Worm (Caenorhabditis elegans) whole organism, late embryonic: Measurements from ENCODE around the gene acr-3.

Source experiments
- C08G9.2 ChIP-seq: sonication (generic microtip); optimal IDR thresholded peaks from 2 replicates; lab custom pipeline; 2016; ENCODE audit warnings: mild to moderate bottlenecking, missing genetic modification characterization, moderate library complexity, missing compliant biosample characterization
- C38D4.7 ChIP-seq: fragments of 200-800 bp; sonication (Bioruptor generic); optimal IDR thresholded peaks from 2 replicates; lab custom pipeline; 2018; ENCODE audit warnings: mild to moderate bottlenecking, missing genetic modification characterization, moderate library complexity, missing compliant biosample characterization
- K09A11.1 ChIP-seq: sonication (generic microtip); optimal IDR thresholded peaks from 2 replicates; lab custom pipeline; 2017; ENCODE audit warnings: antibody characterized with exemption, mild to moderate bottlenecking, missing genetic modification characterization, missing compliant biosample characterization; ENCODE audit not compliant: insufficient read depth
- T23F11.4 ChIP-seq: fragments of 200-800 bp; sonication (Bioruptor generic); optimal IDR thresholded peaks from 2 replicates; lab custom pipeline; 2018; ENCODE audit warnings: mild to moderate bottlenecking, missing genetic modification characterization, missing compliant biosample characterization
- Y22D7AL.16 ChIP-seq: sonication (generic microtip); optimal IDR thresholded peaks from 2 replicates; lab custom pipeline; 2016; ENCODE audit warnings: missing genetic modification characterization, missing compliant biosample characterization
- ama-1 ChIP-seq: fragments of 150-350 bp; optimal IDR thresholded peaks from 2 replicates; lab custom pipeline; 2014
- ceh-14 ChIP-seq: sonication (generic microtip); optimal IDR thresholded peaks from 2 replicates; lab custom pipeline; 2016; ENCODE audit warnings: missing genotype, missing genetic modification characterization, missing compliant biosample characterization
- ceh-18 ChIP-seq: sonication (generic microtip); optimal IDR thresholded peaks from 2 replicates; lab custom pipeline; 2016; ENCODE audit warnings: missing genetic modification characterization, missing compliant biosample characterization
- ceh-19 ChIP-seq: fragments of 200-800 bp; sonication (Bioruptor generic); optimal IDR thresholded peaks from 2 replicates; lab custom pipeline; 2018; ENCODE audit warnings: mild to moderate bottlenecking, missing genetic modification characterization, missing compliant biosample characterization
- ceh-2 ChIP-seq: sonication (generic microtip); optimal IDR thresholded peaks from 2 replicates; lab custom pipeline; 2016; ENCODE audit warnings: missing genotype, missing genetic modification characterization, missing compliant biosample characterization
- ceh-22 ChIP-seq: sonication (generic microtip); optimal IDR thresholded peaks from 2 replicates; lab custom pipeline; 2017; ENCODE audit warnings: missing biosample characterization, missing genetic modification characterization
- ceh-24 ChIP-seq: sonication (generic microtip); optimal IDR thresholded peaks from 2 replicates; lab custom pipeline; 2016; ENCODE audit warnings: mild to moderate bottlenecking, missing genetic modification characterization, missing compliant biosample characterization
- ceh-30 ChIP-seq: fragments of 150-350 bp; optimal IDR thresholded peaks from 2 replicates; lab custom pipeline; 2014; ENCODE audit warnings: missing biosample characterization, missing genetic modification characterization
- ceh-31 ChIP-seq: sonication (generic microtip); optimal IDR thresholded peaks from 2 replicates; lab custom pipeline; 2016; ENCODE audit warnings: missing genetic modification characterization, missing compliant biosample characterization
- ceh-34 ChIP-seq: sonication (generic microtip); optimal IDR thresholded peaks from 2 replicates; lab custom pipeline; 2016; ENCODE audit warnings: mild to moderate bottlenecking, missing genetic modification characterization, missing compliant biosample characterization
- ceh-45 ChIP-seq: fragments of 200-800 bp; sonication (Bioruptor generic); IDR thresholded peaks from 2 replicates; pipeline ENCODE4 v1.3.6; 2022; ENCODE audit warnings: missing genetic modification reagents, missing genetic modification characterization, missing compliant biosample characterization
- ceh-48 ChIP-seq: sonication (generic microtip); optimal IDR thresholded peaks from 2 replicates; lab custom pipeline; 2016; ENCODE audit warnings: missing genetic modification characterization, inconsistent platforms, missing compliant biosample characterization
- ceh-6 ChIP-seq: fragments of 200-800 bp; sonication (Bioruptor generic); optimal IDR thresholded peaks from 2 replicates; lab custom pipeline; 2018; ENCODE audit warnings: mild to moderate bottlenecking, missing genetic modification characterization, missing compliant biosample characterization
- ceh-9 ChIP-seq: sonication (generic microtip); optimal IDR thresholded peaks from 2 replicates; lab custom pipeline; 2016; ENCODE audit warnings: mild to moderate bottlenecking, missing genetic modification characterization, inconsistent platforms, missing compliant biosample characterization
- che-1 ChIP-seq: sonication (generic microtip); optimal IDR thresholded peaks from 2 replicates; lab custom pipeline; 2016; ENCODE audit warnings: mild to moderate bottlenecking, missing genetic modification characterization, missing compliant biosample characterization
- dmd-4 ChIP-seq: sonication (generic microtip); optimal IDR thresholded peaks from 2 replicates; lab custom pipeline; 2016; ENCODE audit warnings: borderline replicate concordance, missing genetic modification characterization, missing compliant biosample characterization
- dve-1 ChIP-seq: sonication (generic microtip); optimal IDR thresholded peaks from 2 replicates; lab custom pipeline; 2017; ENCODE audit warnings: antibody characterized with exemption, mild to moderate bottlenecking, missing genetic modification characterization, missing compliant biosample characterization
- elt-2 ChIP-seq: sonication (generic microtip); optimal IDR thresholded peaks from 2 replicates; lab custom pipeline; 2016; ENCODE audit warnings: missing genetic modification reagents, missing genetic modification characterization, missing compliant biosample characterization
- ets-4 ChIP-seq: sonication (generic microtip); optimal IDR thresholded peaks from 2 replicates; lab custom pipeline; 2016; ENCODE audit warnings: missing genetic modification characterization, missing compliant biosample characterization
- eyg-1 ChIP-seq: sonication (generic microtip); optimal IDR thresholded peaks from 2 replicates; lab custom pipeline; 2016; ENCODE audit warnings: missing genotype, missing genetic modification characterization, missing compliant biosample characterization
- fkh-10 ChIP-seq: fragments of 150-350 bp; optimal IDR thresholded peaks from 2 replicates; lab custom pipeline; 2014; ENCODE audit warnings: missing biosample characterization, missing genetic modification reagents, missing genetic modification characterization
- fkh-6 ChIP-seq: sonication (generic microtip); optimal IDR thresholded peaks from 2 replicates; lab custom pipeline; 2016; ENCODE audit warnings: missing genetic modification characterization, missing compliant biosample characterization
- hlh-13 ChIP-seq: fragments of 200-800 bp; sonication (Bioruptor generic); optimal IDR thresholded peaks from 2 replicates; lab custom pipeline; 2018; ENCODE audit warnings: mild to moderate bottlenecking, missing genetic modification characterization, missing compliant biosample characterization
- hlh-15 ChIP-seq: sonication (generic microtip); optimal IDR thresholded peaks from 2 replicates; lab custom pipeline; 2016; ENCODE audit warnings: missing genetic modification characterization, missing compliant biosample characterization
- hlh-8 ChIP-seq: sonication (generic microtip); optimal IDR thresholded peaks from 2 replicates; lab custom pipeline; 2016; ENCODE audit warnings: missing genotype, missing genetic modification characterization, missing compliant biosample characterization
- lim-6 ChIP-seq: sonication (generic microtip); optimal IDR thresholded peaks from 2 replicates; lab custom pipeline; 2016; ENCODE audit warnings: missing genetic modification characterization, missing compliant biosample characterization
- lin-11 ChIP-seq: fragments of 200-800 bp; sonication (Bioruptor generic); optimal IDR thresholded peaks from 2 replicates; lab custom pipeline; 2018; ENCODE audit warnings: mild to moderate bottlenecking, missing genetic modification characterization, missing compliant biosample characterization
- madf-2 ChIP-seq: sonication (generic microtip); optimal IDR thresholded peaks from 2 replicates; lab custom pipeline; 2017; ENCODE audit warnings: missing genetic modification characterization, missing compliant biosample characterization
- mec-3 ChIP-seq: sonication (generic microtip); optimal IDR thresholded peaks from 2 replicates; lab custom pipeline; 2016; ENCODE audit warnings: borderline replicate concordance, missing genetic modification characterization, missing compliant biosample characterization
- nhr-232 ChIP-seq: sonication (generic microtip); optimal IDR thresholded peaks from 2 replicates; lab custom pipeline; 2016; ENCODE audit warnings: missing genetic modification characterization, missing compliant biosample characterization
- npax-4 ChIP-seq: sonication (generic microtip); optimal IDR thresholded peaks from 2 replicates; lab custom pipeline; 2016; ENCODE audit warnings: missing genetic modification characterization, missing compliant biosample characterization
- pat-9 ChIP-seq: fragments of 200-800 bp; sonication (Bioruptor generic); optimal IDR thresholded peaks from 2 replicates; lab custom pipeline; 2018; ENCODE audit warnings: mild to moderate bottlenecking, missing genetic modification characterization, moderate library complexity, missing compliant biosample characterization
- pax-1 ChIP-seq: fragments of 150-350 bp; optimal IDR thresholded peaks from 2 replicates; lab custom pipeline; 2014; ENCODE audit warnings: missing biosample characterization, missing genetic modification characterization
- pha-2 ChIP-seq: sonication (generic microtip); optimal IDR thresholded peaks from 2 replicates; lab custom pipeline; 2017; ENCODE audit warnings: mild to moderate bottlenecking, missing genetic modification characterization, missing compliant biosample characterization
- pha-4 ChIP-seq: fragments of 150-350 bp; optimal IDR thresholded peaks from 2 replicates; lab custom pipeline; 2018; ENCODE audit warnings: missing biosample characterization, missing genetic modification reagents, missing genetic modification characterization
- pros-1 ChIP-seq: fragments of 150-350 bp; optimal IDR thresholded peaks from 2 replicates; lab custom pipeline; 2014; ENCODE audit warnings: missing biosample characterization, missing genetic modification reagents, missing genetic modification characterization
- ref-2 ChIP-seq: sonication (generic microtip); optimal IDR thresholded peaks from 2 replicates; lab custom pipeline; 2016; ENCODE audit warnings: missing genetic modification characterization, missing compliant biosample characterization
- sdc-2 ChIP-seq: sonication (generic microtip); optimal IDR thresholded peaks from 2 replicates; lab custom pipeline; 2016; ENCODE audit warnings: missing genotype, missing genetic modification characterization, missing compliant biosample characterization
- sox-4 ChIP-seq: sonication (generic microtip); optimal IDR thresholded peaks from 2 replicates; lab custom pipeline; 2017; ENCODE audit warnings: mild to moderate bottlenecking, missing genetic modification characterization, inconsistent platforms, missing compliant biosample characterization
- syd-9 ChIP-seq: sonication (generic microtip); optimal IDR thresholded peaks from 2 replicates; lab custom pipeline; 2016; ENCODE audit warnings: mild to moderate bottlenecking, missing genetic modification characterization, moderate library complexity, missing compliant biosample characterization
- tbx-2 ChIP-seq: sonication (generic microtip); optimal IDR thresholded peaks from 2 replicates; lab custom pipeline; 2016; ENCODE audit warnings: missing genetic modification characterization, missing compliant biosample characterization
- tbx-7 ChIP-seq: sonication (generic microtip); optimal IDR thresholded peaks from 2 replicates; lab custom pipeline; 2016; ENCODE audit warnings: missing genotype, missing genetic modification characterization, missing compliant biosample characterization
- ttx-3 ChIP-seq: sonication (generic microtip); optimal IDR thresholded peaks from 2 replicates; lab custom pipeline; 2016; ENCODE audit warnings: missing genetic modification reagents, missing genetic modification characterization, missing compliant biosample characterization
- unc-3 ChIP-seq, 2 experiments: fragments of 200-800 bp in 1 of 2; sonication (Bioruptor generic) in 1 of 2; sonication (generic microtip) in 1 of 2; conservative IDR thresholded peaks in 1 of 2; optimal IDR thresholded peaks in 1 of 2; 2 replicates each; pipeline versions ENCODE4 v1.3.6 to Lab custom; 2016 to 2022; ENCODE audit warnings: missing compliant biosample characterization in 2 of 2, missing genetic modification characterization in 2 of 2, missing genetic modification reagents in 1 of 2
- unc-42 ChIP-seq: sonication (generic microtip); optimal IDR thresholded peaks from 2 replicates; lab custom pipeline; 2016; ENCODE audit warnings: missing genotype, missing genetic modification characterization, missing compliant biosample characterization
- unc-86 ChIP-seq: sonication (generic microtip); optimal IDR thresholded peaks from 2 replicates; lab custom pipeline; 2016; ENCODE audit warnings: missing genetic modification characterization, missing compliant biosample characterization
- ztf-16 ChIP-seq: sonication (generic microtip); optimal IDR thresholded peaks from 2 replicates; lab custom pipeline; 2017; ENCODE audit warnings: missing genetic modification characterization, missing compliant biosample characterization

The acr-3 gene

DNA sequence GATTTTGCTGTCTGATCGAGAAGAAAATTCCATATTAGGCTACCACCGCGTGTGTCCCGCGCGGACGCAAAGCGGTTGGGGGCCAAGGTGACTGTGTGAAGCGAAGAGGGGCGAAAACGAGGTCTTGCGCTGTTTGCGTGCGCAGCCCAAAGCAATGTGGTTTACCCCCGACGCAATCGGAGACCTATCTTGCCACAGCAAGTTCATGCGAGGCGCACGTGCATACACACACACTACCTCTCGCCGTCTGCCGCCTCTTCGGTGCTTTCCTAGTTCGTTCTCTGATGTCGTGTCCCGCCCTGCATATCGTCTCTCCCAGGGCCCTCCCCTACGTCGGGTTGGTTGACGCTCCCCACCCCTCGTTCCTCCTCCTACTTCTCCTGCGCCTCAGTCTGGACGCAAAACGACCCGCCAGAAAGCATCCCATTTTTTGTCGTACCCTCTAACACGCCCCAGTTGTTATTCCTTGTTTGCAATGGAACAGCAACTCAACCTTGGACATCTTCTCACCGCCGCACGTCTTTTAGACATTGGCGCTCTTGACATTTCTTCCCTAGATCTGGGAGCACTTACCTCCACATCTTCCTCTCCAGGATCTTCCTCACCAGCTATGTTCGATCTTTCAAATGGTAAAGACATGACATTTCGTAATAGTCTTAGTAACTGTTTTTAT is 32.8 kb downstream of the acr-3 start, which contains the start of gene mdl-1:
Gene mdl-1, plus strand, starts transcription at position 341 of the 673 bp plus-strand sequence.
- peak; percentile 65 for TF ChIP-seq pros-1
- no peak for TF ChIP-seq sox-4 (tag; lab: Kevin White, UChicago)
- TF ChIP-seq tbx-7 (tag; lab: Kevin White, UChicago), result no peak
- peak; percentile 96 for TF ChIP-seq ceh-34 (tag; lab: Kevin White, UChicago)
- TF ChIP-seq pha-4 (tag; lab: Kevin White, UChicago), result no peak
- no peak; the same call in 1 of the 2 replicates for TF ChIP-seq ceh-45 (GFP tag; lab: Robert Waterston, UW)
- TF ChIP-seq unc-86 (tag; lab: Kevin White, UChicago), result no peak
- TF ChIP-seq ceh-19 (GFP tag; lab: Kevin White, UChicago), result peak; percentile 87
- TF ChIP-seq mec-3 (tag; lab: Kevin White, UChicago), result no peak
- TF ChIP-seq ama-1 (lab: Kevin White, UChicago), result no peak
- peak; percentile 32 for TF ChIP-seq ceh-2 (tag; lab: Kevin White, UChicago)
- TF ChIP-seq unc-42 (tag; lab: Kevin White, UChicago), result peak; percentile 48
- TF ChIP-seq C08G9.2 (tag; lab: Kevin White, UChicago), result peak; percentile 33
- TF ChIP-seq npax-4 (tag; lab: Kevin White, UChicago), result no peak
- TF ChIP-seq ceh-24 (tag; lab: Kevin White, UChicago), result no peak
- peak; percentile 58 for TF ChIP-seq ets-4 (tag; lab: Kevin White, UChicago)
- peak; percentile 85 for TF ChIP-seq T23F11.4 (GFP tag; lab: Kevin White, UChicago)
- TF ChIP-seq ceh-18, result peak; percentile 88
- TF ChIP-seq nhr-232 (tag; lab: Kevin White, UChicago), result no peak
- peak; percentile 74 for TF ChIP-seq elt-2
- no peak for TF ChIP-seq madf-2 (tag; lab: Kevin White, UChicago)
- peak; percentile 76 for TF ChIP-seq pha-2
- peak; percentile 3 for TF ChIP-seq pax-1 (tag; lab: Kevin White, UChicago)
- TF ChIP-seq ceh-14 (tag; lab: Kevin White, UChicago), result peak; percentile 63
- TF ChIP-seq ceh-31 (tag; lab: Kevin White, UChicago), result peak; percentile 79
- TF ChIP-seq tbx-2, result peak; percentile 88
- TF ChIP-seq eyg-1 (tag; lab: Kevin White, UChicago), result peak; percentile 69
- TF ChIP-seq C38D4.7 (GFP tag; lab: Kevin White, UChicago), result peak; percentile 23
- peak; percentile 63 for TF ChIP-seq sdc-2
- no peak for TF ChIP-seq hlh-15 (tag; lab: Kevin White, UChicago)
- TF ChIP-seq fkh-10 (GFP tag; lab: Kevin White, UChicago), result no peak
- no peak for TF ChIP-seq ceh-9 (tag; lab: Kevin White, UChicago)
- TF ChIP-seq K09A11.1, result peak; percentile 45
- TF ChIP-seq Y22D7AL.16 (tag; lab: Kevin White, UChicago), result no peak
- no peak for TF ChIP-seq ceh-22 (tag; lab: Kevin White, UChicago)
- no peak for TF ChIP-seq hlh-8
- no peak for TF ChIP-seq ttx-3 (tag; lab: Kevin White, UChicago)
- TF ChIP-seq dmd-4 (tag; lab: Kevin White, UChicago), result no peak
- no peak for TF ChIP-seq fkh-6 (tag; lab: Kevin White, UChicago)
- no peak for TF ChIP-seq che-1 (tag; lab: Kevin White, UChicago)
- TF ChIP-seq ceh-30 (tag; lab: Kevin White, UChicago), result no peak
- TF ChIP-seq ceh-6, result peak; percentile 8
- TF ChIP-seq pat-9, result peak; percentile 56
- TF ChIP-seq dve-1 (tag; lab: Kevin White, UChicago), result peak; percentile 86
- peak; percentile 2 for TF ChIP-seq ztf-16
- peak; percentile 21 for TF ChIP-seq lin-11
- no peak for TF ChIP-seq ceh-48 (tag; lab: Kevin White, UChicago)
- no peak for TF ChIP-seq hlh-13
- TF ChIP-seq ref-2 (tag; lab: Kevin White, UChicago), result peak; percentile 82
- TF ChIP-seq syd-9, result peak; percentile 58
- TF ChIP-seq unc-3 (GFP tag; conservative IDR thresholded peaks at IDR 0.05; lab: Robert Waterston, UW), result no peak
- peak; percentile 39 for TF ChIP-seq unc-3 (tag; optimal IDR thresholded peaks at IDR 0.05; lab: Kevin White, UChicago)
- TF ChIP-seq lim-6 (tag; lab: Kevin White, UChicago), result no peak
